Fruit fly (Drosophila melanogaster): ENCODE data around the gene Bet3.

- TF ChIP-seq Snoo (tag; optimal IDR thresholded peaks at IDR 0.05) (no peak), CG34367 (tag; optimal IDR thresholded peaks at IDR 0.05) (no peak), Pif1B (GFP tag; optimal IDR thresholded peaks at IDR 0.05) (no peak), Pif1A (GFP tag; optimal IDR thresholded peaks at IDR 0.05) (no peak), CG8159 (tag; optimal IDR thresholded peaks at IDR 0.05) (no peak), fd96Ca (GFP tag; IDR thresholded peaks at IDR 0.05) (no peak), gl (tag; optimal IDR thresholded peaks at IDR 0.05) (no peak)
Observed at dm6 chr3L:9422135-9422534, 19.9 kb downstream of the Bet3 start.

All from whole organism, pupa.